Fruit fly (Drosophila melanogaster) Kc167 (cell line): ENCODE results near the gene CG42449.

Experiments
- h ChIP-seq: fragments of >200 bp; optimal IDR thresholded peaks from 3 replicates; lab custom pipeline; 2018; ENCODE audit warnings: missing external identifiers
- insv ChIP-seq: fragments of >200 bp; optimal IDR thresholded peaks from 3 replicates; lab custom pipeline; 2018; ENCODE audit warnings: missing external identifiers
- psq ChIP-seq: fragments of >200 bp; optimal IDR thresholded peaks from 2 replicates; lab custom pipeline; 2017; ENCODE audit warnings: missing external identifiers

DNA sequence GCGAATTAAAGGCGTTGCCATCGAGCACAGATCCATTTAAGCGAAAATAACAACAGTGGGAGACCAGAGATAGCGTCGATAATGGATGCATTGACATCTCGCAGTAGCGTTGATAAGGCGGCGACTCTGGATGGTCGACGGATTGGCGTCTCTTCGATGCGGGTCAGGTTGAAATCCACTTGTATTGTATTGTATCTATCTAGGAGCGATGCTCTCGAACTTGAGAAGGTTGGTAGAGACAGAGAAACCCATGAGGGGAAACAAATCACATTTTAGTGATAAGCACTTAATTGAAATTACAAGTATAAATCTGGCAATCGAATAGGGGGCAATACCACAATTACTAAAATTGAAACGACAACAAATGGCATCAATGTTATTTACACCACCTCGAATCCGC, 40.5 kb downstream of the CG42449 start:
- no peak for TF ChIP-seq insv
- TF ChIP-seq h (lab: Kevin White, UChicago), result no peak
- TF ChIP-seq psq, result no peak
